Fruit fly (Drosophila melanogaster) whole organism, prepupa: ENCODE measurements around the gene Hsp67Bc.
A peak's percentile ranks its signal among the peaks of the same experiment; 100 is the strongest.

Experiments used
- CG10631 ChIP-seq: fragments of 200-800 bp; sonication (Bioruptor generic); optimal IDR thresholded peaks from 2 replicates; lab custom pipeline; 2016; ENCODE audit warnings: missing biosample characterization, missing genetic modification characterization
- CG10669 ChIP-seq: fragments of 200-800 bp; sonication (Bioruptor generic); optimal IDR thresholded peaks from 3 replicates; lab custom pipeline; 2018; ENCODE audit warnings: missing biosample characterization, mild to moderate bottlenecking, missing genetic modification characterization, moderate library complexity
- CG11294 ChIP-seq: fragments of 200-800 bp; sonication (Bioruptor generic); IDR thresholded peaks from 2 replicates; pipeline ENCODE4 v1.3.6; 2022; ENCODE audit warnings: missing biosample characterization, missing genetic modification characterization
- CG11762 ChIP-seq: fragments of 200-800 bp; sonication (Bioruptor generic); optimal IDR thresholded peaks from 3 replicates; lab custom pipeline; 2016; ENCODE audit warnings: missing biosample characterization, missing genetic modification characterization; ENCODE audit not compliant: insufficient read depth
- CG15336 ChIP-seq: fragments of 200-800 bp; sonication (Bioruptor generic); IDR thresholded peaks from 2 replicates; pipeline ENCODE4 v1.3.6; 2022; ENCODE audit warnings: missing biosample characterization, missing genetic modification characterization
- CG1621 ChIP-seq: fragments of 200-800 bp; sonication (Bioruptor generic); optimal IDR thresholded peaks from 3 replicates; lab custom pipeline; 2018; ENCODE audit warnings: missing biosample characterization, mild to moderate bottlenecking, missing genetic modification characterization
- CG3032 ChIP-seq: fragments of 200-800 bp; optimal IDR thresholded peaks from 2 replicates; lab custom pipeline; 2019; ENCODE audit warnings: missing biosample characterization, mild to moderate bottlenecking, missing genetic modification characterization, moderate library complexity
- CG34406 ChIP-seq: fragments of 200-800 bp; sonication (Bioruptor generic); optimal IDR thresholded peaks from 3 replicates; lab custom pipeline; 2016; ENCODE audit warnings: missing biosample characterization, missing genetic modification characterization
- CG3919 ChIP-seq: fragments of 200-800 bp; sonication (Bioruptor generic); optimal IDR thresholded peaks from 3 replicates; lab custom pipeline; 2016; ENCODE audit warnings: missing biosample characterization, missing genetic modification characterization
- CG4318 ChIP-seq: fragments of 200-800 bp; sonication (Bioruptor generic); optimal IDR thresholded peaks from 3 replicates; lab custom pipeline; 2017; ENCODE audit warnings: missing biosample characterization, mild to moderate bottlenecking, missing genetic modification characterization
- CG6163 ChIP-seq: fragments of 200-800 bp; sonication (Bioruptor generic); IDR thresholded peaks from 3 replicates; pipeline ENCODE4 v1.3.6; 2022; ENCODE audit warnings: missing biosample characterization, missing genetic modification characterization
- CG6792 ChIP-seq: fragments of 200-800 bp; sonication (Bioruptor generic); optimal IDR thresholded peaks from 3 replicates; lab custom pipeline; 2016; ENCODE audit warnings: missing biosample characterization, missing genetic modification characterization
- CG6808 ChIP-seq: fragments of 200-800 bp; sonication (Bioruptor generic); optimal IDR thresholded peaks from 3 replicates; lab custom pipeline; 2017; ENCODE audit warnings: missing biosample characterization, missing genetic modification characterization, mild to moderate bottlenecking, moderate library complexity, missing genetic modification reagents
- CG7368 ChIP-seq: fragments of 200-800 bp; sonication (Bioruptor generic); optimal IDR thresholded peaks from 3 replicates; lab custom pipeline; 2016; ENCODE audit warnings: missing biosample characterization, missing genetic modification characterization
- CG8119 ChIP-seq: fragments of 200-800 bp; sonication (Bioruptor generic); IDR thresholded peaks from 3 replicates; pipeline ENCODE4 v1.3.6; 2022; ENCODE audit warnings: missing biosample characterization, missing genetic modification characterization
- CG8319 ChIP-seq: fragments of 200-800 bp; sonication (Bioruptor generic); optimal IDR thresholded peaks from 3 replicates; lab custom pipeline; 2016; ENCODE audit warnings: missing biosample characterization, missing genetic modification characterization
- CG9139 ChIP-seq: fragments of 200-800 bp; sonication (Bioruptor generic); optimal IDR thresholded peaks from 3 replicates; lab custom pipeline; 2017; ENCODE audit warnings: missing biosample characterization, mild to moderate bottlenecking, missing genetic modification characterization
- Eip75B ChIP-seq: fragments of 200-800 bp; sonication (Bioruptor generic); optimal IDR thresholded peaks from 3 replicates; lab custom pipeline; 2016; ENCODE audit warnings: missing biosample characterization, missing genetic modification characterization
- Eip78C ChIP-seq: fragments of 200-800 bp; sonication (Bioruptor generic); peaks from one replicate; lab custom pipeline; 2016; ENCODE audit warnings: missing biosample characterization, missing genetic modification characterization
- Eip93F ChIP-seq: fragments of 200-800 bp; sonication (Bioruptor generic); optimal IDR thresholded peaks from 2 replicates; lab custom pipeline; 2016; ENCODE audit warnings: missing biosample characterization, mild to moderate bottlenecking, missing genetic modification characterization
- Ets96B ChIP-seq: fragments of 200-800 bp; optimal IDR thresholded peaks from 2 replicates; lab custom pipeline; 2019; ENCODE audit warnings: missing biosample characterization, mild to moderate bottlenecking, missing genetic modification characterization, moderate library complexity
- Hr38 ChIP-seq: sonication (Bioruptor generic); optimal IDR thresholded peaks from 2 replicates; lab custom pipeline; 2016; ENCODE audit warnings: missing biosample characterization, missing genetic modification characterization
- Hr39 ChIP-seq: fragments of 200-800 bp; sonication (Bioruptor generic); optimal IDR thresholded peaks from 2 replicates; lab custom pipeline; 2016; ENCODE audit warnings: missing biosample characterization, missing genetic modification characterization
- Hr4 ChIP-seq: fragments of 200-800 bp; sonication (Bioruptor generic); optimal IDR thresholded peaks from 3 replicates; lab custom pipeline; 2016; ENCODE audit warnings: missing biosample characterization, missing genetic modification characterization
- Met ChIP-seq: fragments of 200-800 bp; sonication (Bioruptor generic); optimal IDR thresholded peaks from 3 replicates; lab custom pipeline; 2016; ENCODE audit warnings: missing biosample characterization, missing genetic modification characterization
- OdsH ChIP-seq: fragments of 200-800 bp; sonication (Bioruptor generic); optimal IDR thresholded peaks from 3 replicates; lab custom pipeline; 2016; ENCODE audit warnings: missing biosample characterization, missing genetic modification characterization
- Smox ChIP-seq: fragments of 200-800 bp; sonication (Bioruptor generic); optimal IDR thresholded peaks from 3 replicates; lab custom pipeline; 2016; ENCODE audit warnings: missing biosample characterization, missing genetic modification characterization
- Sox102F ChIP-seq: fragments of 200-800 bp; sonication (Bioruptor generic); optimal IDR thresholded peaks from 2 replicates; lab custom pipeline; 2016; ENCODE audit warnings: missing biosample characterization, mild to moderate bottlenecking, missing genetic modification characterization
- Sox14 ChIP-seq: fragments of 200-800 bp; sonication (Bioruptor generic); optimal IDR thresholded peaks from 3 replicates; lab custom pipeline; 2016; ENCODE audit warnings: missing biosample characterization, missing genetic modification characterization
- achi ChIP-seq: fragments of 200-800 bp; sonication (Bioruptor generic); optimal IDR thresholded peaks from 3 replicates; lab custom pipeline; 2016; ENCODE audit warnings: missing biosample characterization, missing genetic modification characterization
- acj6 ChIP-seq: fragments of 200-800 bp; sonication (Bioruptor generic); optimal IDR thresholded peaks from 3 replicates; lab custom pipeline; 2016; ENCODE audit warnings: missing biosample characterization, missing genetic modification characterization
- cyc ChIP-seq: fragments of 200-800 bp; sonication (Bioruptor generic); optimal IDR thresholded peaks from 3 replicates; lab custom pipeline; 2016; ENCODE audit warnings: missing biosample characterization, missing genetic modification characterization
- dac ChIP-seq: fragments of 200-800 bp; sonication (Bioruptor generic); optimal IDR thresholded peaks from 2 replicates; lab custom pipeline; 2017; ENCODE audit warnings: missing biosample characterization, mild to moderate bottlenecking, missing genetic modification characterization
- eg ChIP-seq: fragments of 200-800 bp; sonication (Bioruptor generic); IDR thresholded peaks from 3 replicates; pipeline ENCODE4 v1.3.6; 2022; ENCODE audit warnings: missing biosample characterization, missing genetic modification characterization
- esn ChIP-seq: fragments of 200-800 bp; sonication (Bioruptor generic); optimal IDR thresholded peaks from 2 replicates; lab custom pipeline; 2016; ENCODE audit warnings: missing biosample characterization, mild to moderate bottlenecking, missing genetic modification characterization, moderate library complexity
- fd59A ChIP-seq: fragments of 200-800 bp; sonication (Bioruptor generic); optimal IDR thresholded peaks from 2 replicates; lab custom pipeline; 2017; ENCODE audit warnings: missing biosample characterization, mild to moderate bottlenecking, missing genetic modification characterization, missing genetic modification reagents
- fd85E ChIP-seq: fragments of 200-800 bp; sonication (Bioruptor generic); optimal IDR thresholded peaks from 3 replicates; lab custom pipeline; 2016; ENCODE audit warnings: missing biosample characterization, missing genetic modification characterization
- fkh ChIP-seq: fragments of 200-800 bp; sonication (Bioruptor generic); optimal IDR thresholded peaks from 3 replicates; lab custom pipeline; 2017; ENCODE audit warnings: missing biosample characterization, mild to moderate bottlenecking, missing genetic modification characterization, moderate library complexity
- lz ChIP-seq: fragments of 200-800 bp; sonication (Bioruptor generic); optimal IDR thresholded peaks from 3 replicates; lab custom pipeline; 2016; ENCODE audit warnings: missing biosample characterization, missing genetic modification characterization
- net ChIP-seq: fragments of 200-800 bp; sonication (Bioruptor generic); optimal IDR thresholded peaks from 3 replicates; lab custom pipeline; 2016; ENCODE audit warnings: missing biosample characterization, missing genetic modification characterization
- pdm3 ChIP-seq: fragments of 200-800 bp; sonication (Bioruptor generic); optimal IDR thresholded peaks from 3 replicates; lab custom pipeline; 2016; ENCODE audit warnings: missing biosample characterization, missing genetic modification characterization
- ss ChIP-seq, 2 experiments: fragments of 200-800 bp; sonication (Bioruptor generic); optimal IDR thresholded peaks; 2 replicates in 1 of 2; 3 replicates in 1 of 2; lab custom pipeline; 2017 to 2018; ENCODE audit warnings: mild to moderate bottlenecking in 2 of 2, missing biosample characterization in 2 of 2, missing genetic modification characterization in 2 of 2, moderate library complexity in 1 of 2
- svp ChIP-seq: fragments of 200-800 bp; sonication (Bioruptor generic); peaks from one replicate; lab custom pipeline; 2016; ENCODE audit warnings: missing biosample characterization, missing genetic modification characterization
- topi ChIP-seq: fragments of 200-800 bp; sonication (Bioruptor generic); optimal IDR thresholded peaks from 3 replicates; lab custom pipeline; 2016; ENCODE audit warnings: missing biosample characterization, missing genetic modification characterization
- vri ChIP-seq: fragments of 200-800 bp; sonication (Bioruptor generic); optimal IDR thresholded peaks from 3 replicates; lab custom pipeline; 2016; ENCODE audit warnings: missing biosample characterization, mild to moderate bottlenecking, missing genetic modification characterization

Hsp67Bc gene

DNA sequence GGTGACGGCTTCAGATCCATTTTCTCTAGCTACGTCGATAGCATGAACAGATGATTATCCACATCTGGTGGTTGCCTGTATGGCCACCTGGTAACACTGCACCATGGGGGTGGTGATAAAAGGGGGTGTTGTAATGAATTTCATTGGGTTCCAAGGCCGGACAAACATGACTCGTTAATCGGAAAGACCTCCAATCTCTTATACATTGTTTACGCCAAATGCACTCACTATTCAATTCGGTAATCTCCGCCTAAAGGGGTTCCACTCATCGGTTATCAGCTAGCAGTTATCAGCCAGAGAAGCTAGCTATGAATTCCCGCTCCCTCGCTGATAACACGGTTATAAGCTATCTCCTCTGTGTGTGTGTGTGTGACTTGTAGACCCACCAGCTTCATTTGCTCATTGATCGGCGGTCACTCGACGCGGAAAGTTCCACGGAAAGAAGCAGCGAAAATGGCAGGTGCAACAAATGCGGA is 12.0 kb downstream of the Hsp67Bc start, which contains the start of gene Pdxk (continued):
- TF ChIP-seq CG8119 (GFP tag; lab: Robert Waterston, UW) (0 out of 3 replicates have a peak, but pooled peaks have one; percentile 30), ss (GFP tag; optimal IDR thresholded peaks at IDR 0.05; lab: Kevin White, UChicago) (peak; percentile 14 to 20), cyc (GFP tag; lab: Kevin White, UChicago) (no peak), eg (no peak), Ets96B (tag; lab: Kevin White, UChicago) (no peak), vri (peak; percentile 45), esn (GFP tag; lab: Kevin White, UChicago) (peak; percentile 3), CG10669 (GFP tag; lab: Kevin White, UChicago) (peak; percentile 71), Hr38 (GFP tag; lab: Kevin White, UChicago) (no peak), OdsH (GFP tag; lab: Kevin White, UChicago) (no peak), dac (GFP tag; lab: Kevin White, UChicago) (no peak), Hr39 (no peak), pdm3 (GFP tag; lab: Kevin White, UChicago) (no peak), CG10631 (GFP tag; lab: Kevin White, UChicago) (no peak), CG3032 (no peak), CG4318 (no peak), Met (GFP tag; lab: Kevin White, UChicago) (no peak), topi (GFP tag; lab: Kevin White, UChicago) (no peak), CG34406 (GFP tag; lab: Kevin White, UChicago) (no peak), fkh (peak; percentile 84)

DNA sequence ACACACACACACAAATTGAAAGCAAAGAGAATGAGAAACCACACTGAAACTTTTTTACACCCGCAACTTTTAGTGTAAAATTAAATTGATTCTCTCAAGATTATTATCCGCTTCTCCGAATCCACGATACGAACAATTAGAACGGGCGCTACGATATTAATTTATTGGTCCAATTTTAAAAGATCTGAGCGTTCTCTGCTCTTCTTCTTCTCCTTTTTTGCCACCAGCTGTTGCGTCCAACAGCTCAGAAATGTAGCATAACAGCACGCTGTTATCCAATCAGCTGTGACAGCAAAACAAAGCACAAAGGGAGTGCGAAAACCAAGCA is 13.6 kb downstream of the Hsp67Bc start, which contains the start of the genes UGP and Svip:
UGP (minus strand) TSS at position 223 of the 328 bp plus-strand sequence.
Svip (plus strand) TSS at position 287 of the 328 bp plus-strand sequence.
- TF ChIP-seq fd85E, result no peak
- TF ChIP-seq Hr39, result peak; percentile 10
- no peak for TF ChIP-seq fkh
- no peak for TF ChIP-seq Smox (GFP tag; lab: Kevin White, UChicago)
- no peak for TF ChIP-seq CG8319
- TF ChIP-seq CG7368 (GFP tag; lab: Kevin White, UChicago), result peak; percentile 6
- TF ChIP-seq Sox102F (GFP tag; lab: Kevin White, UChicago), result peak; percentile 19
- no peak for TF ChIP-seq CG11294 (GFP tag; lab: Robert Waterston, UW)
- TF ChIP-seq Sox14 (GFP tag; lab: Kevin White, UChicago), result peak; percentile 93
- TF ChIP-seq CG3032, result peak; percentile 0
- TF ChIP-seq acj6 (GFP tag; lab: Kevin White, UChicago), result no peak
- no peak for TF ChIP-seq Eip93F (GFP tag; lab: Kevin White, UChicago)
- peak; percentile 64 for TF ChIP-seq Hr4
- TF ChIP-seq CG34406 (GFP tag; lab: Kevin White, UChicago), result no peak
- TF ChIP-seq CG8119 (GFP tag; lab: Robert Waterston, UW), result peak; percentile 43; the same call in 2 of the 3 replicates
- TF ChIP-seq Hr38 (GFP tag; lab: Kevin White, UChicago), result no peak
- peak; percentile 34 for TF ChIP-seq lz (GFP tag; lab: Kevin White, UChicago)
- peak; percentile 45; the same call in 1 of the 2 replicates for TF ChIP-seq CG15336 (GFP tag; lab: Robert Waterston, UW)
- TF ChIP-seq CG10631 (GFP tag; lab: Kevin White, UChicago), result no peak
- TF ChIP-seq CG6792 (GFP tag; lab: Kevin White, UChicago), result no peak
- TF ChIP-seq svp (GFP tag; lab: Kevin White, UChicago), result no peak
- no peak for TF ChIP-seq CG11762 (GFP tag; lab: Kevin White, UChicago)
- no peak for TF ChIP-seq CG6808 (GFP tag; lab: Kevin White, UChicago)
- peak; percentile 57 for TF ChIP-seq esn (GFP tag; lab: Kevin White, UChicago)
- TF ChIP-seq pdm3 (GFP tag; lab: Kevin White, UChicago), result no peak
- TF ChIP-seq CG1621, result no peak
- TF ChIP-seq OdsH (GFP tag; lab: Kevin White, UChicago), result peak; percentile 17
- TF ChIP-seq eg, result peak; percentile 68; the same call in 2 of the 3 replicates
- peak; percentile 10 for TF ChIP-seq Ets96B (tag; lab: Kevin White, UChicago)
- no peak for TF ChIP-seq vri
- no peak for TF ChIP-seq ss (GFP tag; optimal IDR thresholded peaks at IDR 0.05; lab: Kevin White, UChicago)
- TF ChIP-seq fd59A (GFP tag; lab: Kevin White, UChicago), result no peak
- TF ChIP-seq topi (GFP tag; lab: Kevin White, UChicago), result peak; percentile 39
- TF ChIP-seq CG6163 (GFP tag; lab: Robert Waterston, UW), result peak; percentile 56; the same call in 1 of the 3 replicates
- TF ChIP-seq Eip78C, result peak; percentile 71
- no peak for TF ChIP-seq CG9139 (GFP tag; lab: Kevin White, UChicago)
- TF ChIP-seq net (GFP tag; lab: Kevin White, UChicago), result peak; percentile 53
- TF ChIP-seq CG3919 (GFP tag; lab: Kevin White, UChicago), result peak; percentile 60
- peak; percentile 39 for TF ChIP-seq achi (GFP tag; lab: Kevin White, UChicago)
- peak; percentile 35 for TF ChIP-seq Eip75B (GFP tag; lab: Kevin White, UChicago)
